Worm (Caenorhabditis elegans): ENCODE measurements around the gene T25G12.6.

- TF ChIP-seq snpc-4 (tag; optimal IDR thresholded peaks at IDR 0.05) (no peak), nhr-237 (tag; optimal IDR thresholded peaks at IDR 0.05) (no peak), mab-5 (tag; optimal IDR thresholded peaks at IDR 0.05) (no peak), unc-62 (GFP tag; optimal IDR thresholded peaks at IDR 0.05) (no peak), ces-1 (GFP tag; optimal IDR thresholded peaks at IDR 0.05) (no peak), nhr-28 (tag; optimal IDR thresholded peaks at IDR 0.05) (no peak), M03D4.4 (tag; optimal IDR thresholded peaks at IDR 0.05) (no peak), cnd-1 (tag; optimal IDR thresholded peaks at IDR 0.05) (no peak), nhr-76 (tag; optimal IDR thresholded peaks at IDR 0.05) (no peak), elt-1 (tag; optimal IDR thresholded peaks at IDR 0.05; ENCODE audit: borderline replicate concordance, insufficient read depth) (no peak), tbx-8 (GFP tag; optimal IDR thresholded peaks at IDR 0.05) (no peak), lin-13 (tag; optimal IDR thresholded peaks at IDR 0.05) (no peak)
These were observed 20.7 kb downstream of the T25G12.6 start, which contains the start of gene T08G2.2 for ce11 chrX:17209265-17209664.
